Worm (Caenorhabditis elegans) whole organism, L3 larva: ENCODE results near the gene ret-1.

ENCODE experiments used
- R02D3.7 ChIP-seq: fragments of 150-350 bp; optimal IDR thresholded peaks from 2 replicates; lab custom pipeline; 2014; ENCODE audit warnings: missing biosample characterization, missing genetic modification characterization
- ZK546.5 ChIP-seq: sonication (generic microtip); optimal IDR thresholded peaks from 2 replicates; lab custom pipeline; 2017; ENCODE audit warnings: missing biosample characterization, missing genetic modification characterization
- aly-2 ChIP-seq: fragments of 150-350 bp; optimal IDR thresholded peaks from 2 replicates; lab custom pipeline; 2014; ENCODE audit warnings: missing biosample characterization, missing genetic modification characterization
- ama-1 ChIP-seq: fragments of 150-350 bp; optimal IDR thresholded peaks from 2 replicates; lab custom pipeline; 2018
- ceh-16 ChIP-seq: sonication (generic microtip); optimal IDR thresholded peaks from 2 replicates; lab custom pipeline; 2017; ENCODE audit warnings: missing biosample characterization, missing genetic modification characterization
- ceh-28 ChIP-seq: fragments of 150-350 bp; optimal IDR thresholded peaks from 2 replicates; lab custom pipeline; 2014; ENCODE audit warnings: missing biosample characterization, missing genetic modification reagents, missing genetic modification characterization
- ceh-82 ChIP-seq: fragments of 150-350 bp; optimal IDR thresholded peaks from 2 replicates; lab custom pipeline; 2014; ENCODE audit warnings: missing biosample characterization, missing genetic modification characterization
- ceh-9 ChIP-seq: sonication (generic microtip); optimal IDR thresholded peaks from 2 replicates; lab custom pipeline; 2018; ENCODE audit warnings: missing biosample characterization, missing genetic modification characterization
- daf-12 ChIP-seq: fragments of 150-350 bp; optimal IDR thresholded peaks from 2 replicates; lab custom pipeline; 2014; ENCODE audit warnings: missing biosample characterization, missing genetic modification reagents, missing genetic modification characterization
- egl-27 ChIP-seq: sonication (generic microtip); optimal IDR thresholded peaks from 4 replicates; lab custom pipeline; 2017; ENCODE audit warnings: missing biosample characterization, missing genetic modification reagents, missing genetic modification characterization
- egl-5 ChIP-seq: fragments of 150-350 bp; optimal IDR thresholded peaks from 2 replicates; lab custom pipeline; 2017; ENCODE audit warnings: missing biosample characterization, missing genetic modification reagents, missing genetic modification characterization, inconsistent platforms
- elt-1 ChIP-seq: fragments of 150-350 bp; optimal IDR thresholded peaks from 2 replicates; lab custom pipeline; 2014; ENCODE audit warnings: missing biosample characterization, missing genetic modification characterization
- elt-2 ChIP-seq: sonication (generic microtip); optimal IDR thresholded peaks from 2 replicates; lab custom pipeline; 2016; ENCODE audit warnings: missing genetic modification reagents, mild to moderate bottlenecking, missing genetic modification characterization, missing compliant biosample characterization
- eor-1 ChIP-seq, 2 experiments: fragments of 150-350 bp; optimal IDR thresholded peaks; 2 replicates each; lab custom pipeline; 2014 to 2018; ENCODE audit warnings: missing biosample characterization in 2 of 2, missing genetic modification characterization in 2 of 2
- fkh-10 ChIP-seq: sonication (generic microtip); optimal IDR thresholded peaks from 2 replicates; lab custom pipeline; 2017; ENCODE audit warnings: missing biosample characterization, missing genetic modification reagents, missing genetic modification characterization
- fkh-2 ChIP-seq: fragments of 150-350 bp; optimal IDR thresholded peaks from 2 replicates; lab custom pipeline; 2014; ENCODE audit warnings: missing biosample characterization, missing genetic modification reagents, missing genetic modification characterization
- fos-1 ChIP-seq: fragments of 150-350 bp; optimal IDR thresholded peaks from 2 replicates; lab custom pipeline; 2014; ENCODE audit warnings: missing biosample characterization, missing genetic modification characterization
- hmg-11 ChIP-seq: sonication (generic microtip); optimal IDR thresholded peaks from 2 replicates; lab custom pipeline; 2016; ENCODE audit warnings: missing genetic modification characterization, missing compliant biosample characterization
- jun-1 ChIP-seq: fragments of 150-350 bp; optimal IDR thresholded peaks from 2 replicates; lab custom pipeline; 2014; ENCODE audit warnings: missing biosample characterization, missing genetic modification reagents, missing genetic modification characterization
- lin-15B ChIP-seq: fragments of 150-350 bp; optimal IDR thresholded peaks from 2 replicates; lab custom pipeline; 2014; ENCODE audit warnings: missing biosample characterization, missing genetic modification characterization
- lin-39 ChIP-seq: fragments of 150-350 bp; optimal IDR thresholded peaks from 2 replicates; lab custom pipeline; 2018; ENCODE audit warnings: missing biosample characterization, missing genetic modification reagents, missing genetic modification characterization
- lsy-12 ChIP-seq: sonication (generic microtip); optimal IDR thresholded peaks from 2 replicates; lab custom pipeline; 2016; ENCODE audit warnings: mild to moderate bottlenecking, missing genetic modification characterization, missing compliant biosample characterization
- mdl-1 ChIP-seq: fragments of 150-350 bp; optimal IDR thresholded peaks from 2 replicates; lab custom pipeline; 2014; ENCODE audit warnings: missing biosample characterization, missing genetic modification characterization
- nfya-1 ChIP-seq: sonication (generic microtip); optimal IDR thresholded peaks from 2 replicates; lab custom pipeline; 2017; ENCODE audit warnings: missing genetic modification characterization, mild to moderate bottlenecking, missing compliant biosample characterization, antibody characterized with exemption, moderate library complexity; ENCODE audit not compliant: insufficient read depth
- nhr-11 ChIP-seq: fragments of 150-350 bp; optimal IDR thresholded peaks from 2 replicates; lab custom pipeline; 2014; ENCODE audit warnings: missing biosample characterization, missing genetic modification characterization
- nhr-23 ChIP-seq: fragments of 150-350 bp; optimal IDR thresholded peaks from 2 replicates; lab custom pipeline; 2014; ENCODE audit warnings: missing biosample characterization, missing genetic modification reagents, missing genetic modification characterization
- nhr-237 ChIP-seq: fragments of 150-350 bp; optimal IDR thresholded peaks from 2 replicates; lab custom pipeline; 2014; ENCODE audit warnings: missing biosample characterization, missing genetic modification characterization
- nhr-28 ChIP-seq: fragments of 150-350 bp; optimal IDR thresholded peaks from 2 replicates; lab custom pipeline; 2014; ENCODE audit warnings: missing biosample characterization, missing genetic modification characterization
- nhr-43 ChIP-seq: sonication (generic microtip); optimal IDR thresholded peaks from 2 replicates; lab custom pipeline; 2016; ENCODE audit warnings: mild to moderate bottlenecking, missing genetic modification characterization, missing compliant biosample characterization; ENCODE audit not compliant: poor library complexity, severe bottlenecking
- nhr-67 ChIP-seq: fragments of 150-350 bp; optimal IDR thresholded peaks from 2 replicates; lab custom pipeline; 2014; ENCODE audit warnings: missing biosample characterization, missing genetic modification characterization
- nhr-77 ChIP-seq: fragments of 150-350 bp; optimal IDR thresholded peaks from 2 replicates; lab custom pipeline; 2014; ENCODE audit warnings: missing biosample characterization, missing genetic modification characterization
- pha-4 ChIP-seq: fragments of 150-350 bp; optimal IDR thresholded peaks from 2 replicates; lab custom pipeline; 2014; ENCODE audit warnings: missing biosample characterization, missing genetic modification reagents, missing genetic modification characterization
- pqm-1 ChIP-seq: fragments of 150-350 bp; optimal IDR thresholded peaks from 2 replicates; lab custom pipeline; 2017; ENCODE audit warnings: missing biosample characterization, missing genetic modification characterization, inconsistent platforms
- sea-2 ChIP-seq: fragments of 150-350 bp; sonication (generic microtip); optimal IDR thresholded peaks from 4 replicates; lab custom pipeline; 2014; ENCODE audit warnings: missing biosample characterization, missing genetic modification reagents, missing genetic modification characterization
- skn-1 ChIP-seq: fragments of 150-350 bp; optimal IDR thresholded peaks from 2 replicates; lab custom pipeline; 2014; ENCODE audit warnings: missing biosample characterization, missing genetic modification characterization
- snpc-4 ChIP-seq: fragments of 150-350 bp; optimal IDR thresholded peaks from 2 replicates; lab custom pipeline; 2014; ENCODE audit warnings: missing biosample characterization, missing genetic modification characterization
- tbx-2 ChIP-seq: sonication (generic microtip); optimal IDR thresholded peaks from 2 replicates; lab custom pipeline; 2016; ENCODE audit warnings: mild to moderate bottlenecking, missing genetic modification characterization, missing compliant biosample characterization
- unc-39 ChIP-seq: sonication (generic microtip); optimal IDR thresholded peaks from 4 replicates; lab custom pipeline; 2017; ENCODE audit warnings: missing biosample characterization, missing genetic modification characterization
- unc-62 ChIP-seq: fragments of 150-350 bp; sonication (generic microtip); optimal IDR thresholded peaks from 4 replicates; lab custom pipeline; 2014; ENCODE audit warnings: missing biosample characterization, missing genetic modification reagents, missing genetic modification characterization
- ztf-11 ChIP-seq: fragments of 150-350 bp; optimal IDR thresholded peaks from 2 replicates; lab custom pipeline; 2014; ENCODE audit warnings: missing biosample characterization, missing genetic modification characterization
- ztf-4 ChIP-seq: fragments of 150-350 bp; optimal IDR thresholded peaks from 2 replicates; lab custom pipeline; 2014; ENCODE audit warnings: missing biosample characterization, missing genetic modification characterization

The ret-1 gene

DNA sequence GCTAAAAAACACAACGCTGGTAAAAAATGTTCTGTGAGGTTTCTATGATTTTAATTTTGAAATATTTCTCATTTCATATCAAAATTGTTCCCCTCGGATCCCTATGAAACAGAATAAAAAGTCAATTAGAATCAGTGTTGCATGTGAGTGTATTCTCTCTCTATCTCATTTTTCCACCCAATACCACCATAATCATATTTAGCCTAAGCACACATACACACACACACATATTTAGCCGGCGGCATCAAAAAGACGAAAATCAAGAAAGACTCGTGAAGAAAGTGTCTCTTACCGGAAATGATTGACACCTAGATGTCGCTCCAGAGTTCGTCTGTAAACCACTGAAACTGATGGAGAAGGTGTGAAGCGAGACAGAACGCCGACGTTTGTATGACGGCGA is 7.0 kb upstream of the ret-1 start:
- TF ChIP-seq eor-1 (tag; optimal IDR thresholded peaks at IDR 0.05; lab: Kevin White, UChicago) (no peak), nhr-23 (tag; lab: Kevin White, UChicago) (no peak), fkh-2 (no peak), R02D3.7 (no peak), ceh-9 (no peak), fos-1 (tag; lab: Kevin White, UChicago) (no peak), skn-1 (tag; lab: Kevin White, UChicago) (no peak), pqm-1 (tag; lab: Kevin White, UChicago) (no peak), sea-2 (GFP tag; lab: Kevin White, UChicago) (no peak), tbx-2 (tag; lab: Kevin White, UChicago) (no peak), nfya-1 (no peak), snpc-4 (tag; lab: Kevin White, UChicago) (no peak), ztf-11 (tag; lab: Kevin White, UChicago) (no peak), elt-1 (tag; lab: Kevin White, UChicago) (no peak), pha-4 (tag; lab: Kevin White, UChicago) (no peak), aly-2 (no peak), nhr-67 (tag; lab: Kevin White, UChicago) (no peak)

DNA sequence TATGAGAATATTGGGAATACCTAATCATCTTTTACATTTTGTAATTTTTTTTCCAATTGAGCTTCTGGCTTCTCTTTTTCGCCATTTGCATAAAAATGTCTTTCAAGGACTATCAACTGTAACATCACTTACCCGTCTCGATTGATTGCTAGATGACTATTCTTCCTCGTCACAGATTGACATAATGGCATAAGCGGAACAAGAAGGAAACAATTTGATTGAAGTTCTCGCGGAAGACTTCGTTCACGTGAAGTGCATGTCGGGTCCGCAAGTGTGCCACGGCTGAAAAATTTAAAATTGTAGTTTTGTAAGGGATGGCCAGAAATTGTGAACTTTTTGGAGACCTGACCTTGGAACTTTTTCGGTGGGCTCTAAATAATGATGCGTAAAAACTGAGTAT is 6.5 kb upstream of the ret-1 start:
- TF ChIP-seq jun-1 (no peak), ceh-16 (tag; lab: Kevin White, UChicago) (no peak), ZK546.5 (no peak), nhr-67 (tag; lab: Kevin White, UChicago) (no peak), skn-1 (tag; lab: Kevin White, UChicago) (no peak), nhr-43 (tag; lab: Kevin White, UChicago) (no peak)

DNA sequence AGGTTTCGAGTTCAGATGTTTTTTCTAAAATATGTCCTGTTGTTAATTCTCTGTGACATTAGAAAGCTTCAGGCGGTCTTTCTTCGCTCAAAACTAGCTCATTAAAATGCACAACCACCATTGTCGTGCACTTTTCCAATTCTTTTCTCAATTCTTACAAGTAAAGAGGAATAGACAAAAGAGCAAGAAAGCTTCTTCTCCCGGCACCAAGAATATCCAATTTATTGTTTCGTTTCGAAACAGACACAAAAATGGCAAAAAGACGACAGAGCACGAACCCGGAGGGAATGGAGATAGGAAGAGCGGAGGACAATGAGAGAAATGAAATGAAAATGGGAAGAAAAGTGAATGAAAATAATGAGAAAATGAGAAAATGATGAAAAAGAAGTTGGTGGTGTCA is 5.4 kb upstream of the ret-1 start:
- TF ChIP-seq nhr-77 (tag; lab: Kevin White, UChicago) (no peak), tbx-2 (tag; lab: Kevin White, UChicago) (no peak), nhr-28 (no peak), pha-4 (tag; lab: Kevin White, UChicago) (no peak), lsy-12 (no peak), sea-2 (GFP tag; lab: Kevin White, UChicago) (no peak), ztf-4 (no peak), egl-27 (tag; lab: Kevin White, UChicago) (no peak), egl-5 (tag; lab: Kevin White, UChicago) (no peak), lin-15B (tag; lab: Kevin White, UChicago) (no peak), fos-1 (tag; lab: Kevin White, UChicago) (no peak), unc-62 (GFP tag; lab: Kevin White, UChicago) (no peak), fkh-10 (GFP tag; lab: Kevin White, UChicago) (no peak), mdl-1 (tag; lab: Kevin White, UChicago) (no peak), ceh-9 (no peak), elt-1 (tag; lab: Kevin White, UChicago) (no peak), ceh-28 (tag; lab: Kevin White, UChicago) (no peak), fkh-2 (no peak)

DNA sequence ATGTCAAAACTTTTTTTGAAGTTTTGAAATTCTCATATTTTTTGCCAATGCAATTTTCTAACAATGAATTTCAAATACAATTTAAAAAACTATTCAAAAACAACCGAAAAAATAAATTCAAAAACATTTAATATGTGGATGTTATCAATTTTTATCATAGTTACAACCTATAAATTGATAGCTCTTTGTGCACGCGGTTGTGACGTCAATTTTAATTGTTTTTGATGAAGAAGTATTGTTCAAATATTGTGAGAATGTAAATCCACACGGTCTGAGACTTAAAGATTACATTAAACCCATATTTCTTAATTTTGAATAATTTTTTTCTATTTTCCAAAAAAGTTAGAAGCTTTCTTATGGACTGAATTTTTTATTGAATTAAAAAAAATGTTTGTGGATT is 4.8 kb upstream of the ret-1 start:
- peak; percentile 7 for TF ChIP-seq pqm-1 (tag; lab: Kevin White, UChicago)
- no peak for TF ChIP-seq fos-1 (tag; lab: Kevin White, UChicago)
- TF ChIP-seq elt-2 (tag; lab: Kevin White, UChicago): peak; percentile 34

DNA sequence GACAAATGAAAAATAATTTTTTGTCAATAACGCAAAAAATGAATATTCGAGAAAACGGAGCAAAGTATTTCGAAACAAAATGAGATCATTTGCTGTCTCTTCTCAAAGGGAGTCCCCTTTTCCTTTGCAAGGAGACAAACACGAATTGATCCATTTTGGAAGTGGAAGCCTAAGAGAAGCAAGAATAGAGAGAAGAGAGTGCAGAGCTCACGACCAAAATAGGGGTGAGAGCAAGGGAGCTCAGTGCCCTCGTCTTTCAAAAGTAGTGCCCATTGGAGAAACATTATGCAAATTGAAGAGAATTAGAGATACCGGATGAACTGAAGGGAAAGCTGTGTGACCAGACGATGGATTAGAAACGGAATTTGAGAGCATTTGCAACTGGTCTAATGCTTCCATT is 4.0 kb upstream of the ret-1 start:
- TF ChIP-seq nhr-237: no peak
- no peak for TF ChIP-seq egl-5 (tag; lab: Kevin White, UChicago)
- TF ChIP-seq unc-39 (tag; lab: Kevin White, UChicago): no peak
- no peak for TF ChIP-seq ama-1 (lab: Kevin White, UChicago)
- no peak for TF ChIP-seq ceh-9
- no peak for TF ChIP-seq ceh-82 (tag; lab: Kevin White, UChicago)
- TF ChIP-seq lin-15B (tag; lab: Kevin White, UChicago): peak; percentile 16
- no peak for TF ChIP-seq nhr-23 (tag; lab: Kevin White, UChicago)
- peak; percentile 2 for TF ChIP-seq tbx-2 (tag; lab: Kevin White, UChicago)
- no peak for TF ChIP-seq nhr-11 (tag; lab: Kevin White, UChicago)
- peak; percentile 60 for TF ChIP-seq hmg-11 (tag; lab: Kevin White, UChicago)
- TF ChIP-seq skn-1 (tag; lab: Kevin White, UChicago): no peak
- no peak for TF ChIP-seq pqm-1 (tag; lab: Kevin White, UChicago)
- no peak for TF ChIP-seq fos-1 (tag; lab: Kevin White, UChicago)
- no peak for TF ChIP-seq daf-12 (tag; lab: Kevin White, UChicago)
- TF ChIP-seq lin-39: peak; percentile 84
- TF ChIP-seq R02D3.7: no peak
- TF ChIP-seq mdl-1 (tag; lab: Kevin White, UChicago): no peak
- no peak for TF ChIP-seq sea-2 (GFP tag; lab: Kevin White, UChicago)
- peak; percentile 55 for TF ChIP-seq nfya-1
- no peak for TF ChIP-seq unc-62 (GFP tag; lab: Kevin White, UChicago)
- no peak for TF ChIP-seq fkh-2
- TF ChIP-seq ZK546.5: no peak
- no peak for TF ChIP-seq nhr-43 (tag; lab: Kevin White, UChicago)
